Fruit fly (Drosophila melanogaster) whole organism, prepupa: ENCODE measurements around the gene PlexA.

Experiments
- CG10631 ChIP-seq: fragments of 200-800 bp; sonication (Bioruptor generic); optimal IDR thresholded peaks from 2 replicates; lab custom pipeline; 2016; ENCODE audit warnings: missing biosample characterization, missing genetic modification characterization
- CG11902 ChIP-seq: fragments of 200-800 bp; sonication (Bioruptor generic); optimal IDR thresholded peaks from 3 replicates; lab custom pipeline; 2016; ENCODE audit warnings: missing biosample characterization, missing genetic modification characterization
- CG3032 ChIP-seq: fragments of 200-800 bp; optimal IDR thresholded peaks from 2 replicates; lab custom pipeline; 2019; ENCODE audit warnings: missing biosample characterization, mild to moderate bottlenecking, missing genetic modification characterization, moderate library complexity
- CG31627 ChIP-seq: fragments of 200-800 bp; sonication (Bioruptor generic); optimal IDR thresholded peaks from 3 replicates; lab custom pipeline; 2016; ENCODE audit warnings: missing biosample characterization, missing genetic modification characterization
- CG34406 ChIP-seq: fragments of 200-800 bp; sonication (Bioruptor generic); optimal IDR thresholded peaks from 3 replicates; lab custom pipeline; 2016; ENCODE audit warnings: missing biosample characterization, missing genetic modification characterization
- CG6792 ChIP-seq: fragments of 200-800 bp; sonication (Bioruptor generic); optimal IDR thresholded peaks from 3 replicates; lab custom pipeline; 2016; ENCODE audit warnings: missing biosample characterization, missing genetic modification characterization
- CG6854 ChIP-seq: fragments of 200-800 bp; sonication (Bioruptor generic); optimal IDR thresholded peaks from 2 replicates; lab custom pipeline; 2017; ENCODE audit warnings: missing biosample characterization, mild to moderate bottlenecking, missing genetic modification characterization
- CG8632 ChIP-seq: fragments of 200-800 bp; sonication (Bioruptor generic); optimal IDR thresholded peaks from 3 replicates; lab custom pipeline; 2016; ENCODE audit warnings: missing biosample characterization, missing genetic modification characterization
- CG9139 ChIP-seq: fragments of 200-800 bp; sonication (Bioruptor generic); optimal IDR thresholded peaks from 3 replicates; lab custom pipeline; 2017; ENCODE audit warnings: missing biosample characterization, mild to moderate bottlenecking, missing genetic modification characterization
- Eip75B ChIP-seq: fragments of 200-800 bp; sonication (Bioruptor generic); optimal IDR thresholded peaks from 3 replicates; lab custom pipeline; 2016; ENCODE audit warnings: missing biosample characterization, missing genetic modification characterization
- Eip78C ChIP-seq: fragments of 200-800 bp; sonication (Bioruptor generic); peaks from one replicate; lab custom pipeline; 2016; ENCODE audit warnings: missing biosample characterization, missing genetic modification characterization
- Eip93F ChIP-seq: fragments of 200-800 bp; sonication (Bioruptor generic); optimal IDR thresholded peaks from 2 replicates; lab custom pipeline; 2016; ENCODE audit warnings: missing biosample characterization, mild to moderate bottlenecking, missing genetic modification characterization
- Ets96B ChIP-seq: fragments of 200-800 bp; optimal IDR thresholded peaks from 2 replicates; lab custom pipeline; 2019; ENCODE audit warnings: missing biosample characterization, mild to moderate bottlenecking, missing genetic modification characterization, moderate library complexity
- Hr38 ChIP-seq: sonication (Bioruptor generic); optimal IDR thresholded peaks from 2 replicates; lab custom pipeline; 2016; ENCODE audit warnings: missing biosample characterization, missing genetic modification characterization
- Hr39 ChIP-seq: fragments of 200-800 bp; sonication (Bioruptor generic); optimal IDR thresholded peaks from 2 replicates; lab custom pipeline; 2016; ENCODE audit warnings: missing biosample characterization, missing genetic modification characterization
- Met ChIP-seq: fragments of 200-800 bp; sonication (Bioruptor generic); optimal IDR thresholded peaks from 3 replicates; lab custom pipeline; 2016; ENCODE audit warnings: missing biosample characterization, missing genetic modification characterization
- OdsH ChIP-seq: fragments of 200-800 bp; sonication (Bioruptor generic); optimal IDR thresholded peaks from 3 replicates; lab custom pipeline; 2016; ENCODE audit warnings: missing biosample characterization, missing genetic modification characterization
- Smox ChIP-seq: fragments of 200-800 bp; sonication (Bioruptor generic); optimal IDR thresholded peaks from 3 replicates; lab custom pipeline; 2016; ENCODE audit warnings: missing biosample characterization, missing genetic modification characterization
- Sox102F ChIP-seq: fragments of 200-800 bp; sonication (Bioruptor generic); optimal IDR thresholded peaks from 2 replicates; lab custom pipeline; 2016; ENCODE audit warnings: missing biosample characterization, mild to moderate bottlenecking, missing genetic modification characterization
- Sox14 ChIP-seq: fragments of 200-800 bp; sonication (Bioruptor generic); optimal IDR thresholded peaks from 3 replicates; lab custom pipeline; 2016; ENCODE audit warnings: missing biosample characterization, missing genetic modification characterization
- acj6 ChIP-seq: fragments of 200-800 bp; sonication (Bioruptor generic); optimal IDR thresholded peaks from 3 replicates; lab custom pipeline; 2016; ENCODE audit warnings: missing biosample characterization, missing genetic modification characterization
- cyc ChIP-seq: fragments of 200-800 bp; sonication (Bioruptor generic); optimal IDR thresholded peaks from 3 replicates; lab custom pipeline; 2016; ENCODE audit warnings: missing biosample characterization, missing genetic modification characterization
- esn ChIP-seq: fragments of 200-800 bp; sonication (Bioruptor generic); optimal IDR thresholded peaks from 2 replicates; lab custom pipeline; 2016; ENCODE audit warnings: missing biosample characterization, mild to moderate bottlenecking, missing genetic modification characterization, moderate library complexity
- fd85E ChIP-seq: fragments of 200-800 bp; sonication (Bioruptor generic); optimal IDR thresholded peaks from 3 replicates; lab custom pipeline; 2016; ENCODE audit warnings: missing biosample characterization, missing genetic modification characterization
- fkh ChIP-seq: fragments of 200-800 bp; sonication (Bioruptor generic); optimal IDR thresholded peaks from 3 replicates; lab custom pipeline; 2017; ENCODE audit warnings: missing biosample characterization, mild to moderate bottlenecking, missing genetic modification characterization, moderate library complexity
- lz ChIP-seq: fragments of 200-800 bp; sonication (Bioruptor generic); optimal IDR thresholded peaks from 3 replicates; lab custom pipeline; 2016; ENCODE audit warnings: missing biosample characterization, missing genetic modification characterization
- pdm3 ChIP-seq: fragments of 200-800 bp; sonication (Bioruptor generic); optimal IDR thresholded peaks from 3 replicates; lab custom pipeline; 2016; ENCODE audit warnings: missing biosample characterization, missing genetic modification characterization
- salr ChIP-seq, 2 experiments: fragments of 200-800 bp; sonication (Bioruptor generic); optimal IDR thresholded peaks; 3 replicates each; lab custom pipeline; 2016 to 2018; ENCODE audit warnings: missing biosample characterization in 2 of 2, missing genetic modification characterization in 2 of 2, mild to moderate bottlenecking in 1 of 2
- ss ChIP-seq, 2 experiments: fragments of 200-800 bp; sonication (Bioruptor generic); optimal IDR thresholded peaks; 2 replicates in 1 of 2; 3 replicates in 1 of 2; lab custom pipeline; 2017 to 2018; ENCODE audit warnings: mild to moderate bottlenecking in 2 of 2, missing biosample characterization in 2 of 2, missing genetic modification characterization in 2 of 2, moderate library complexity in 1 of 2
- svp ChIP-seq: fragments of 200-800 bp; sonication (Bioruptor generic); peaks from one replicate; lab custom pipeline; 2016; ENCODE audit warnings: missing biosample characterization, missing genetic modification characterization
- topi ChIP-seq: fragments of 200-800 bp; sonication (Bioruptor generic); optimal IDR thresholded peaks from 3 replicates; lab custom pipeline; 2016; ENCODE audit warnings: missing biosample characterization, missing genetic modification characterization
- vri ChIP-seq: fragments of 200-800 bp; sonication (Bioruptor generic); optimal IDR thresholded peaks from 3 replicates; lab custom pipeline; 2016; ENCODE audit warnings: missing biosample characterization, mild to moderate bottlenecking, missing genetic modification characterization

The PlexA gene

DNA sequence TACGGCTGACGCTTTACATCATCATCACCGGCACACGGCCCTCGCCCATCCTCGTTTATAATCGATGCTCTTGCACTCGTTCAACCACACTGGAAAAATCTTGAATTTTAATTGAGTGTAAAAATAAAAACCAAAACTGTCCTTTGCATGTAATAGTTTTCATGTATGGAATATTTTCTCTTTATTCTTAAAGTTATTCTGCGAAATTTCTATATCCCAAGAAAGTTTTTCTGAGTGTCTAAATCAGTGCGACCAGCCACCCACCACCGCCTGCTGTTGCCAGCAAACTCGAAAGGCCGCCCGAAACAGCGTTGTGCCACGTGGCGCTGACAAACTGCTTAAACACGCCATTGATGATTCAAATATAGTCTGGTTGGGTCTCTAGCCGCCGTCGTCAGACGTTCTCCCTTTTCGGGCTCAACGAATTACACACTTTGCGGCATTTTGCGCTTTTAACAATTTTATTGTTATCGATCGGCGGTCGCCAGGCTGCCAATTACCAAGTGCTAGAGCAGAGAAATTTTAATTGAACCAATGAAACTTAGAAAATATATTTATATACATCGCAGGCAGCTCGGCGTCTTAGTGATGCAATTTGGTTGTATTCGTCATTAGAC, 44.0 kb downstream of the PlexA start:
- TF ChIP-seq Ets96B (tag; lab: Kevin White, UChicago) (peak; percentile 30), CG6792 (GFP tag; lab: Kevin White, UChicago) (peak; percentile 45), CG3032 (tag; lab: Kevin White, UChicago) (peak; percentile 19), OdsH (GFP tag; lab: Kevin White, UChicago) (peak; percentile 29), Met (peak; percentile 43), CG10631 (GFP tag; lab: Kevin White, UChicago) (peak; percentile 52), Sox14 (GFP tag; lab: Kevin White, UChicago) (peak; percentile 16), svp (peak; percentile 64), CG8632 (peak; percentile 13), CG9139 (GFP tag; lab: Kevin White, UChicago) (no peak), CG11902 (no peak), CG31627 (GFP tag; lab: Kevin White, UChicago) (peak; percentile 47), pdm3 (peak; percentile 20), Eip75B (GFP tag; lab: Kevin White, UChicago) (peak; percentile 32), vri (peak; percentile 21), cyc (GFP tag; lab: Kevin White, UChicago) (peak; percentile 42), fd85E (GFP tag; lab: Kevin White, UChicago) (no peak), Smox (peak; percentile 22), CG6854 (no peak), CG34406 (no peak), Hr39 (GFP tag; lab: Kevin White, UChicago) (peak; percentile 50), lz (GFP tag; lab: Kevin White, UChicago) (peak; percentile 39), Eip78C (GFP tag; lab: Kevin White, UChicago) (peak; percentile 59), Hr38 (GFP tag; lab: Kevin White, UChicago) (no peak), salr (GFP tag; optimal IDR thresholded peaks at IDR 0.05; lab: Kevin White, UChicago) (peak in 1 of 2 experiments; percentile 2), topi (GFP tag; lab: Kevin White, UChicago) (peak; percentile 37), Sox102F (GFP tag; lab: Kevin White, UChicago) (peak; percentile 26), esn (GFP tag; lab: Kevin White, UChicago) (peak; percentile 48), acj6 (peak; percentile 8)

- TF ChIP-seq pdm3: no peak
Observed at dm6 chr4:981157-981556, 45.7 kb downstream of the PlexA start.

- TF ChIP-seq Ets96B (tag; lab: Kevin White, UChicago) (no peak), Eip78C (GFP tag; lab: Kevin White, UChicago) (peak; percentile 23)
- TF ChIP-seq, all 60 proteins: peak for 1
Observed at dm6 chr4:980475-980856, 46.4 kb downstream of the PlexA start.

- peak; percentile 26 for TF ChIP-seq pdm3
- no peak for TF ChIP-seq Eip93F (GFP tag; lab: Kevin White, UChicago)
- TF ChIP-seq esn (GFP tag; lab: Kevin White, UChicago): peak; percentile 37
- peak; percentile 46 for TF ChIP-seq svp
- TF ChIP-seq Sox14 (GFP tag; lab: Kevin White, UChicago): peak; percentile 2
- no peak for TF ChIP-seq CG11902
- no peak for TF ChIP-seq ss (GFP tag; optimal IDR thresholded peaks at IDR 0.05; lab: Kevin White, UChicago)
- peak; percentile 7 for TF ChIP-seq Sox102F (GFP tag; lab: Kevin White, UChicago)
- TF ChIP-seq Eip78C (GFP tag; lab: Kevin White, UChicago): peak; percentile 70
- TF ChIP-seq fkh: peak; percentile 20
- TF ChIP-seq CG10631 (GFP tag; lab: Kevin White, UChicago): no peak
- TF ChIP-seq OdsH (GFP tag; lab: Kevin White, UChicago): peak; percentile 34
Observed at dm6 chr4:979634-980474, 47.0 kb downstream of the PlexA start.
